Worm (Caenorhabditis elegans): ENCODE results near the gene K06H6.5.
A peak's percentile ranks its signal among the peaks of the same experiment; 100 is the strongest.

K06H6.5 gene

DNA sequence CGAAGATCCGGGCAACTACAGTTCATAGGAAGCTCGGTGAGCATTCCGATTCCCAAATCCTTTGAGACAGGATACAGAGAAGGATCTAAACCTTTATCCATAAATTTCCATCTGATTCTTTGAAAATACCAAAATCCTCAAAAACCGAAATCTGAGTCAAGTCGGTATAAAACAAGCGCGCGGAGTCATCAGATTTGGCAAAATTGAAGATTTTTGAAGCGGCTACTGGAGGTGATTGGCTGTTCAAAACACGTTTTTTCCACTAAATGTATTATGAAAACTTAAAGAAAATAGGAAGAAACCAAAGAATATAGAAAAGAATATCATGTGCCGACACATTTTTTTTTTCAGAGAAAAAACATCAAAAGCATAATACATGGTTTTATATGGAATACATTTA, 1.5 kb upstream of the K06H6.5 start, which contains the start of gene C14C6.13:
TSS of gene C14C6.13 (minus strand) at position 101 of the 400 bp plus-strand sequence.
- TF ChIP-seq lin-35 (GFP tag; optimal IDR thresholded peaks at IDR 0.05) (no peak), ztf-4 (tag; optimal IDR thresholded peaks at IDR 0.05) (no peak), nhr-77 (tag; optimal IDR thresholded peaks at IDR 0.05) (no peak), ets-5 (GFP tag; IDR thresholded peaks at IDR 0.05) (no peak), pag-3 (tag; optimal IDR thresholded peaks at IDR 0.05; ENCODE audit: borderline replicate concordance, insufficient read depth) (no peak), Y116A8C.19 (tag; optimal IDR thresholded peaks at IDR 0.05; ENCODE audit: borderline replicate concordance) (no peak), snu-23 (GFP tag; optimal IDR thresholded peaks at IDR 0.05) (no peak), lin-13 (GFP tag; optimal IDR thresholded peaks at IDR 0.05) (no peak), mef-2 (tag; optimal IDR thresholded peaks at IDR 0.05) (no peak), fos-1 (tag; optimal IDR thresholded peaks at IDR 0.05) (no peak), zag-1 (tag; optimal IDR thresholded peaks at IDR 0.05) (no peak), egl-13 (tag; optimal IDR thresholded peaks at IDR 0.05) (no peak), lin-15B (tag; optimal IDR thresholded peaks at IDR 0.05) (no peak), unc-98 (GFP tag; IDR thresholded peaks at IDR 0.05) (no peak), snpc-4 (tag; optimal IDR thresholded peaks at IDR 0.05) (no peak), nhr-84 (tag; optimal IDR thresholded peaks at IDR 0.05) (no peak), hlh-17 (GFP tag; optimal IDR thresholded peaks at IDR 0.05; ENCODE audit: borderline replicate concordance) (no peak)

DNA sequence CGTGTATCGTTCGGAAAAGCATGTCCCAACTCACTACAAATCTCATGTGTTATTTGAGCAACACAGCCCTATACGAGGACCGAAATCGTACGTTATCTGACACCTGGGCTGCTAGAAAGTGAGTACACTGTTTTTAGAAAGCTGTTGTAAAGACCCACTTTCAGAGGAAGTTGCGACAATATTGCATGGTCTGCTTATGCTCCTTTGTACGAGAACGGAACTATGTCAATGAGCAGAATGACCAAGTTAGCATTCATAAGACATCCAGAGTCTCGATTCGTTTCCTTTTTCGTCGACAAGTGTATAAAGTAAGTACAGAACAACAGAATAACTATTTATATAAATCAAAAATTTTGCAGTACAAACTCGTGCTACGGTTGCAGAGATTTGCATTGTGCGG, 748 bp downstream of the K06H6.5 start:
- TF ChIP-seq isw-1 (GFP tag; IDR thresholded peaks at IDR 0.05) = no peak
- no peak for TF ChIP-seq fkh-10 (GFP tag; optimal IDR thresholded peaks at IDR 0.05)
- TF ChIP-seq pax-3 (tag; optimal IDR thresholded peaks at IDR 0.05) = no peak
- TF ChIP-seq Y116A8C.19 (tag; optimal IDR thresholded peaks at IDR 0.05; ENCODE audit: borderline replicate concordance) = no peak
- no peak for TF ChIP-seq lir-3 (tag; optimal IDR thresholded peaks at IDR 0.05; ENCODE audit: poor library complexity)
- TF ChIP-seq zag-1 (tag; optimal IDR thresholded peaks at IDR 0.05) = no peak
- TF ChIP-seq nhr-71 (tag; optimal IDR thresholded peaks at IDR 0.05) = no peak
- TF ChIP-seq mdl-1 (tag; optimal IDR thresholded peaks at IDR 0.05) = no peak
- no peak for TF ChIP-seq jun-1 (tag; optimal IDR thresholded peaks at IDR 0.05)
- TF ChIP-seq skn-1 (tag; optimal IDR thresholded peaks at IDR 0.05) = no peak

DNA sequence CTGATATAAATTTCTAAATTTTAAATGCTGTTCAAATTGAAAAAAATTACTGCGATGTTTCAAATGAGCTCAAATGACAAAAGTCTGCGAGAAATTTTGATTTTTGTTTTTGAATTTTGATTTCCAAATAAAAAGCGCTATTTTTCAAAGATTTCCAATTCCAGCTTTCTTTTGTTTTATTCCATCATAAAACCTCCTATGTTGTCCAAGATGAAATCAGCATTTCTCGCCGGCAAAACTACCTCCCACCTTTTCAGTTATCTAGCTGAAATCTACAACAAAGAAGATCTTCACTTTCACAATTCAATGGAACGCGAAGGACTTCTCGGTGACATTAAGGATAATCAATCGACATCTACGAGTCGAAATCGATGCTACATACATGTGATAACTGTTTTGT, 2.8 kb downstream of the K06H6.5 start, which contains the start of gene K06H6.4:
TSS of gene K06H6.4 (plus strand) at position 301 of the 400 bp plus-strand sequence.
- peak; percentile 29 for TF ChIP-seq blmp-1 (tag; optimal IDR thresholded peaks at IDR 0.05)
- no peak for TF ChIP-seq pqm-1 (tag; optimal IDR thresholded peaks at IDR 0.05)

DNA sequence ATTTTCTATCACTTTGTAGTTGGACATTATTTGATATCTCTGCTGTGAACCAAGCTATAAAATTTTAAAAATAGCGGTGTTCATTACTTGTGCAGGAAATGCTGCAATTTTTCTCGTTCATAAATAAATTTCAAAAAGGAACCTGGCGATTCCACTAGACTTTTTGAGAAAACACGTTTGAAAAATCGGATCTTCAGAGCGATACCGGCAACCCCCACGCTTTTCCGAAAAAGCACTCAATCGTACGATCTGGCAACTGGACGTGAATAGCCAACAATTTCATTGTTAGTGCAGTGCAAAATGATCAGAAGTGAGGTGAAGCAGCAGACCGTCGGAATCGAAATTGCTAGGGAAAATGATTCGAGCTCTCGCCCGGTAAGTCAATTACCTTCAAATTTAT, 5.4 kb downstream of the K06H6.5 start, which contains the start of gene nstp-7:
TSS of gene nstp-7 (plus strand) at position 301 of the 400 bp plus-strand sequence.
- no peak for TF ChIP-seq nhr-76 (tag; optimal IDR thresholded peaks at IDR 0.05)
- no peak for TF ChIP-seq unc-130 (tag; optimal IDR thresholded peaks at IDR 0.05)

DNA sequence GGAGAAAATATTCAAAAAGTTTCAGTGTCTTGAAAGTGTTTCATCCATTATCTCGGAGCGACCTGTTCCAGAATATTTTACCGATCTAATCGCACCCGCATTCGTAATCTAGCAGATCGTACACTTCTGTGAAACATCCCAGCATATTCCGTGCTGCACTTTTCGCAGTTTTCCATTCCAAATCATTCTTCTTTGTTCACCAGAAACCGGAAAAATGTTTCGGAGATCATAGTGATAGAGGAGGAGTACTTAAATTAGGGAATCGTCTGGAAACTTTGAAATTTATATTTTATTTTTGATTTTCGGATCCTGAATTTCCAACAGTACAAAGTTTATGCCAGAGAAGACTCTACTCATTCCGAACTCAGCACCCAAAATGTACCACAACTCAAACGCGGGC, 9.3 kb downstream of the K06H6.5 start, which contains the start of gene K06H6.2:
TSS of gene K06H6.2 (plus strand) at position 301 of the 400 bp plus-strand sequence.
- no peak for TF ChIP-seq fkh-10 (GFP tag; optimal IDR thresholded peaks at IDR 0.05)

DNA sequence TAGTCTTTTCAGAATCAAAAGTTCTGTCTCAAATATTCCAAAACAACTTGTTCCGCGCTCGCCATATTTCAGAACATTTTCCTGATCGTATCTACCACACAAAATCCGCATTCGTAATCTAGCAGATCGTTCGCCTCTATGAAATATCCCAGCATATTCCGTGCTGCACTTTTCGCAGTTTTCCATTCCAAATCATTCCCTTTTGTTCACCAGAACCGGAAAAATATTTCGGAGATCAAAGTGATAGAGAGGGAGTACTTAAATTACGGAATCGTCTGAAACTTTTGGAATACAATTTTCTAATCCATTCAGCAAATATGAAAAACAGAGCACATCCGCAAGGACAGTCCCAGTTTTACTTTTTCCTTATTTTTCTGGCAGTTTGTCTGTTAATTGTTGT, 11.6 kb downstream of the K06H6.5 start, which contains the start of gene K06H6.1:
TSS of gene K06H6.1 (plus strand) at position 301 of the 400 bp plus-strand sequence.
- no peak for TF ChIP-seq lin-13 (GFP tag; optimal IDR thresholded peaks at IDR 0.05)
- TF ChIP-seq fkh-4 (tag; optimal IDR thresholded peaks at IDR 0.05; ENCODE audit: borderline replicate concordance) = no peak
- no peak for TF ChIP-seq lir-3 (tag; optimal IDR thresholded peaks at IDR 0.05; ENCODE audit: poor library complexity)
- TF ChIP-seq elt-2 (tag; optimal IDR thresholded peaks at IDR 0.05) = no peak
- no peak for TF ChIP-seq sptf-1 (tag; optimal IDR thresholded peaks at IDR 0.05)
- no peak for TF ChIP-seq dpl-1 (GFP tag; optimal IDR thresholded peaks at IDR 0.05)
- TF ChIP-seq nhr-76 (tag; optimal IDR thresholded peaks at IDR 0.05) = no peak
- no peak for TF ChIP-seq ama-1 (optimal IDR thresholded peaks at IDR 0.05)
- no peak for TF ChIP-seq hlh-17 (GFP tag; optimal IDR thresholded peaks at IDR 0.05; ENCODE audit: borderline replicate concordance)
- no peak for TF ChIP-seq F16B12.6 (tag; optimal IDR thresholded peaks at IDR 0.05)
- no peak for TF ChIP-seq fkh-8 (tag; optimal IDR thresholded peaks at IDR 0.05)
- TF ChIP-seq mep-1 (tag; optimal IDR thresholded peaks at IDR 0.05) = no peak
- TF ChIP-seq zag-1 (tag; optimal IDR thresholded peaks at IDR 0.05) = no peak
- no peak for TF ChIP-seq nhr-19 (GFP tag; conservative IDR thresholded peaks at IDR 0.05)
- no peak for TF ChIP-seq Y116A8C.19 (tag; optimal IDR thresholded peaks at IDR 0.05; ENCODE audit: borderline replicate concordance)
- TF ChIP-seq unc-30 (tag; optimal IDR thresholded peaks at IDR 0.05) = no peak
- TF ChIP-seq nhr-237 (tag; optimal IDR thresholded peaks at IDR 0.05) = no peak
- no peak for TF ChIP-seq lin-35 (GFP tag; optimal IDR thresholded peaks at IDR 0.05)
- TF ChIP-seq nhr-71 (tag; optimal IDR thresholded peaks at IDR 0.05) = no peak
- no peak for TF ChIP-seq ceh-88 (GFP tag; IDR thresholded peaks at IDR 0.05)

Measured in whole organism, L1 larva.